In genomic region chr3R:22049134-22049796, dm6 we compare ENCODE assay signal across 1 fruit fly cellular context.
TF ChIP-seq lines count a peak whose summit lies in the region.

No protein-coding gene starts in this region.

TF ChIP-seq in whole organism, embryonic, 481 proteins besides CTCF, POLR2A, EP300 and RAD21 (continued from another document and continues in another):
- no peak for TF ChIP-seq D (optimal IDR thresholded peaks at IDR 0.05; lab: Kevin White, UChicago)
- peak; percentile 75 for TF ChIP-seq D (GFP tag; optimal IDR thresholded peaks at IDR 0.05; lab: Kevin White, UChicago)
- TF ChIP-seq CG2202 (tag; optimal IDR thresholded peaks at IDR 0.05; lab: Kevin White, UChicago) = peak; percentile 47
- no peak for TF ChIP-seq Dip2 (GFP tag; IDR thresholded peaks at IDR 0.05; lab: Robert Waterston, UW)
- TF ChIP-seq row (GFP tag; IDR thresholded peaks at IDR 0.05; lab: Robert Waterston, UW) = peak; percentile 91
- TF ChIP-seq chn (GFP tag; optimal IDR thresholded peaks at IDR 0.05; lab: Kevin White, UChicago) = peak; percentile 77
- peak; percentile 50 for TF ChIP-seq cato (GFP tag; optimal IDR thresholded peaks at IDR 0.05; lab: Kevin White, UChicago; ENCODE audit: borderline replicate concordance)
- TF ChIP-seq Optix (GFP tag; IDR thresholded peaks at IDR 0.05; lab: Robert Waterston, UW) = peak; percentile 74; the same call in 2 of the 3 replicates
- TF ChIP-seq CG6254 (GFP tag; optimal IDR thresholded peaks at IDR 0.05; lab: Kevin White, UChicago) = peak; percentile 76
- peak; percentile 86 for TF ChIP-seq Blimp-1 (GFP tag; optimal IDR thresholded peaks at IDR 0.05; lab: Kevin White, UChicago)
- TF ChIP-seq Bdp1 (GFP tag; optimal IDR thresholded peaks at IDR 0.05; lab: Kevin White, UChicago) = peak; percentile 52
- no peak for TF ChIP-seq Ravus (GFP tag; IDR thresholded peaks at IDR 0.05; lab: Robert Waterston, UW)
- no peak; the same call in 1 of the 2 replicates for TF ChIP-seq ssp (GFP tag; IDR thresholded peaks at IDR 0.05; lab: Robert Waterston, UW)
- TF ChIP-seq Drgx (GFP tag; IDR thresholded peaks at IDR 0.05; lab: Robert Waterston, UW) = peak; percentile 85
- peak; percentile 81 for TF ChIP-seq CG12659 (GFP tag; optimal IDR thresholded peaks at IDR 0.05; lab: Kevin White, UChicago)
- TF ChIP-seq Lhr (GFP tag; optimal IDR thresholded peaks at IDR 0.05; lab: Kevin White, UChicago) = peak; percentile 14
- TF ChIP-seq CoRest (tag; optimal IDR thresholded peaks at IDR 0.05; lab: Kevin White, UChicago) = peak; percentile 80
- TF ChIP-seq her (GFP tag; optimal IDR thresholded peaks at IDR 0.05; lab: Kevin White, UChicago) = peak; percentile 69
- TF ChIP-seq eve (GFP tag; optimal IDR thresholded peaks at IDR 0.05; lab: Kevin White, UChicago) = peak in 1 of 2 experiments; percentile 72
- TF ChIP-seq zen (tag; optimal IDR thresholded peaks at IDR 0.05; lab: Kevin White, UChicago) = peak; percentile 47
- TF ChIP-seq sisA (GFP tag; IDR thresholded peaks at IDR 0.05; lab: Robert Waterston, UW) = peak; percentile 87
- TF ChIP-seq ap (GFP tag; IDR thresholded peaks at IDR 0.05; lab: Robert Waterston, UW) = peak; percentile 59; the same call in 1 of the 2 replicates
- TF ChIP-seq CG6854 (GFP tag; optimal IDR thresholded peaks at IDR 0.05; lab: Kevin White, UChicago) = peak; percentile 52
- TF ChIP-seq CG16813 (GFP tag; IDR thresholded peaks at IDR 0.05; lab: Robert Waterston, UW; ENCODE audit: partially characterized antibody) = no peak
- TF ChIP-seq CG6765 (GFP tag; optimal IDR thresholded peaks at IDR 0.05; lab: Kevin White, UChicago) = peak; percentile 54
- TF ChIP-seq Hey (tag; optimal IDR thresholded peaks at IDR 0.05; lab: Kevin White, UChicago) = peak; percentile 82
- TF ChIP-seq sqz (GFP tag; optimal IDR thresholded peaks at IDR 0.05; lab: Kevin White, UChicago) = peak; percentile 9
- TF ChIP-seq CG4404 (GFP tag; IDR thresholded peaks at IDR 0.05; lab: Robert Waterston, UW) = peak; percentile 55
- TF ChIP-seq HLH4C (GFP tag; IDR thresholded peaks at IDR 0.05; lab: Robert Waterston, UW; ENCODE audit: partially characterized antibody) = no peak
- TF ChIP-seq gcm (GFP tag; optimal IDR thresholded peaks at IDR 0.05; lab: Kevin White, UChicago) = peak; percentile 81
- TF ChIP-seq CG9876 (GFP tag; optimal IDR thresholded peaks at IDR 0.05; lab: Kevin White, UChicago) = no peak
- TF ChIP-seq NfI (GFP tag; optimal IDR thresholded peaks at IDR 0.05; lab: Kevin White, UChicago) = peak; percentile 72
- peak; percentile 84 for TF ChIP-seq CG17829 (tag; optimal IDR thresholded peaks at IDR 0.05; lab: Kevin White, UChicago)
- TF ChIP-seq CG10959 (GFP tag; IDR thresholded peaks at IDR 0.05; lab: Robert Waterston, UW) = peak; percentile 74
- TF ChIP-seq Gug (GFP tag; IDR thresholded peaks at IDR 0.05; lab: Robert Waterston, UW) = peak; percentile 70
- TF ChIP-seq CG11456 (GFP tag; IDR thresholded peaks at IDR 0.05; lab: Robert Waterston, UW) = peak; percentile 72
- TF ChIP-seq CG4820 (GFP tag; optimal IDR thresholded peaks at IDR 0.05; lab: Kevin White, UChicago) = peak; percentile 63
- peak; percentile 66 for TF ChIP-seq CG10321 (GFP tag; IDR thresholded peaks at IDR 0.05; lab: Robert Waterston, UW)
- TF ChIP-seq bbx (GFP tag; IDR thresholded peaks at IDR 0.05; lab: Robert Waterston, UW; ENCODE audit: partially characterized antibody) = no peak
- TF ChIP-seq cwo (GFP tag; optimal IDR thresholded peaks at IDR 0.05; lab: Kevin White, UChicago) = peak; percentile 96
- no peak for TF ChIP-seq Elba2 (GFP tag; optimal IDR thresholded peaks at IDR 0.05; lab: Kevin White, UChicago)
- TF ChIP-seq peb (GFP tag; IDR thresholded peaks at IDR 0.05; lab: Robert Waterston, UW) = peak; percentile 55; the same call in 1 of the 2 replicates
- peak; percentile 59 for TF ChIP-seq en (GFP tag; optimal IDR thresholded peaks at IDR 0.05; lab: Kevin White, UChicago)
- no peak for TF ChIP-seq tna (GFP tag; IDR thresholded peaks at IDR 0.05; lab: Robert Waterston, UW; ENCODE audit: partially characterized antibody)
- no peak for TF ChIP-seq cad (GFP tag; optimal IDR thresholded peaks at IDR 0.05; lab: Kevin White, UChicago)
- TF ChIP-seq CG3995 (GFP tag; optimal IDR thresholded peaks at IDR 0.05; lab: Kevin White, UChicago) = no peak
- TF ChIP-seq CG4328 (GFP tag; optimal IDR thresholded peaks at IDR 0.05; lab: Kevin White, UChicago) = peak; percentile 40
- peak; percentile 83 for TF ChIP-seq CG13424 (tag; optimal IDR thresholded peaks at IDR 0.05; lab: Kevin White, UChicago)
- TF ChIP-seq CG18476 (GFP tag; optimal IDR thresholded peaks at IDR 0.05; lab: Kevin White, UChicago) = peak; percentile 60
- TF ChIP-seq CG4707 (GFP tag; optimal IDR thresholded peaks at IDR 0.05; lab: Kevin White, UChicago) = peak; percentile 62
- peak; percentile 80 for TF ChIP-seq CG12071 (GFP tag; optimal IDR thresholded peaks at IDR 0.05; lab: Kevin White, UChicago)
- peak; percentile 2 for TF ChIP-seq CG10565 (GFP tag; optimal IDR thresholded peaks at IDR 0.05; lab: Kevin White, UChicago)
- TF ChIP-seq so (GFP tag; IDR thresholded peaks at IDR 0.05; lab: Robert Waterston, UW) = peak; percentile 82
- peak; percentile 68 for TF ChIP-seq CHES-1-like (GFP tag; optimal IDR thresholded peaks at IDR 0.05; lab: Kevin White, UChicago)
- TF ChIP-seq CG13123 (GFP tag; optimal IDR thresholded peaks at IDR 0.05; lab: Kevin White, UChicago) = peak; percentile 36
- TF ChIP-seq Hmx (GFP tag; optimal IDR thresholded peaks at IDR 0.05; lab: Kevin White, UChicago) = no peak
- peak; percentile 85 for TF ChIP-seq sob (GFP tag; IDR thresholded peaks at IDR 0.05; lab: Robert Waterston, UW)
- TF ChIP-seq CG11247 (GFP tag; IDR thresholded peaks at IDR 0.05; lab: Robert Waterston, UW) = peak; percentile 66
- TF ChIP-seq Dp (GFP tag; optimal IDR thresholded peaks at IDR 0.05; lab: Kevin White, UChicago) = no peak
- TF ChIP-seq tup (GFP tag; optimal IDR thresholded peaks at IDR 0.05; lab: Kevin White, UChicago) = peak; percentile 73
- peak; percentile 45 for TF ChIP-seq repo (GFP tag; optimal IDR thresholded peaks at IDR 0.05; lab: Kevin White, UChicago)
- TF ChIP-seq Xrp1 (GFP tag; IDR thresholded peaks at IDR 0.05; lab: Robert Waterston, UW) = peak; percentile 86
- peak; percentile 61 for TF ChIP-seq CG13775 (GFP tag; optimal IDR thresholded peaks at IDR 0.05; lab: Kevin White, UChicago)
- TF ChIP-seq Rfx (GFP tag; IDR thresholded peaks at IDR 0.05; lab: Robert Waterston, UW) = peak; percentile 89
- TF ChIP-seq ranshi (GFP tag; IDR thresholded peaks at IDR 0.05; lab: Robert Waterston, UW) = peak; percentile 84
- peak; percentile 85 for TF ChIP-seq ttk (GFP tag; IDR thresholded peaks at IDR 0.05; lab: Robert Waterston, UW)
- TF ChIP-seq Abd-B (GFP tag; optimal IDR thresholded peaks at IDR 0.05; lab: Kevin White, UChicago) = peak; percentile 69
- TF ChIP-seq CG7786 (GFP tag; optimal IDR thresholded peaks at IDR 0.05; lab: Kevin White, UChicago) = peak; percentile 73
- TF ChIP-seq CG30431 (GFP tag; optimal IDR thresholded peaks at IDR 0.05; lab: Kevin White, UChicago) = peak; percentile 63
- peak; percentile 58 for TF ChIP-seq CG15601 (tag; optimal IDR thresholded peaks at IDR 0.05; lab: Kevin White, UChicago)
- peak; percentile 10 for TF ChIP-seq ftz-f1 (GFP tag; optimal IDR thresholded peaks at IDR 0.05; lab: Kevin White, UChicago)
- TF ChIP-seq ATbp (GFP tag; optimal IDR thresholded peaks at IDR 0.05; lab: Kevin White, UChicago) = peak; percentile 85
- TF ChIP-seq sim (GFP tag; IDR thresholded peaks at IDR 0.05; lab: Robert Waterston, UW) = peak; percentile 80
- TF ChIP-seq Atf-2 (GFP tag; optimal IDR thresholded peaks at IDR 0.05; lab: Kevin White, UChicago) = peak; percentile 39
- peak; percentile 74 for TF ChIP-seq CG1233 (GFP tag; optimal IDR thresholded peaks at IDR 0.05; lab: Kevin White, UChicago)
- no peak for TF ChIP-seq yki (optimal IDR thresholded peaks at IDR 0.05; lab: Kevin White, UChicago)
- TF ChIP-seq CG1832 (GFP tag; optimal IDR thresholded peaks at IDR 0.05; lab: Kevin White, UChicago) = no peak
- peak; percentile 38 for TF ChIP-seq sima (GFP tag; optimal IDR thresholded peaks at IDR 0.05; lab: Kevin White, UChicago)
- peak; percentile 81 for TF ChIP-seq zfh1 (GFP tag; IDR thresholded peaks at IDR 0.05; lab: Robert Waterston, UW)
- peak; percentile 44 for TF ChIP-seq schlank (tag; optimal IDR thresholded peaks at IDR 0.05; lab: Kevin White, UChicago)
- peak; percentile 12 for TF ChIP-seq HLHmδ (GFP tag; optimal IDR thresholded peaks at IDR 0.05; lab: Kevin White, UChicago)
- peak; percentile 84 for TF ChIP-seq CG15269 (tag; optimal IDR thresholded peaks at IDR 0.05; lab: Kevin White, UChicago)
- TF ChIP-seq fd96Cb (tag; optimal IDR thresholded peaks at IDR 0.05; lab: Kevin White, UChicago) = peak; percentile 83
- TF ChIP-seq Ets97D (GFP tag; optimal IDR thresholded peaks at IDR 0.05; lab: Kevin White, UChicago) = no peak
- no peak for TF ChIP-seq CG7745 (tag; optimal IDR thresholded peaks at IDR 0.05; lab: Kevin White, UChicago)
- TF ChIP-seq Camta (GFP tag; optimal IDR thresholded peaks at IDR 0.05; lab: Kevin White, UChicago) = peak; percentile 69
- TF ChIP-seq CG3163 (GFP tag; optimal IDR thresholded peaks at IDR 0.05; lab: Kevin White, UChicago) = peak; percentile 32
- TF ChIP-seq pb (GFP tag; optimal IDR thresholded peaks at IDR 0.05; lab: Kevin White, UChicago) = peak; percentile 64
- TF ChIP-seq chinmo (GFP tag; IDR thresholded peaks at IDR 0.05; lab: Robert Waterston, UW; ENCODE audit: partially characterized antibody) = 0 out of 4 replicates have a peak, but pooled peaks have one; percentile 49
- peak; percentile 78 to 80 for TF ChIP-seq chif (GFP tag; optimal IDR thresholded peaks at IDR 0.05; lab: Kevin White, UChicago)
- peak; percentile 63; the same call in 1 of the 2 replicates for TF ChIP-seq CG16779 (GFP tag; IDR thresholded peaks at IDR 0.05; lab: Robert Waterston, UW)
- TF ChIP-seq lilli (GFP tag; optimal IDR thresholded peaks at IDR 0.05; lab: Kevin White, UChicago) = peak; percentile 76
- TF ChIP-seq Doc2 (GFP tag; IDR thresholded peaks at IDR 0.05; lab: Robert Waterston, UW) = no peak
- TF ChIP-seq CG12391 (tag; optimal IDR thresholded peaks at IDR 0.05; lab: Kevin White, UChicago) = peak; percentile 84
- TF ChIP-seq Sox100B (GFP tag; optimal IDR thresholded peaks at IDR 0.05; lab: Kevin White, UChicago) = peak; percentile 61
- peak; percentile 37; the same call in 1 of the 2 replicates for TF ChIP-seq NFAT (GFP tag; IDR thresholded peaks at IDR 0.05; lab: Robert Waterston, UW)
- peak; percentile 6 for TF ChIP-seq gcm2 (GFP tag; optimal IDR thresholded peaks at IDR 0.05; lab: Kevin White, UChicago)
- TF ChIP-seq lmd (GFP tag; IDR thresholded peaks at IDR 0.05; lab: Robert Waterston, UW) = peak; percentile 79
- peak; percentile 70 for TF ChIP-seq run (tag; optimal IDR thresholded peaks at IDR 0.05; lab: Kevin White, UChicago)
- TF ChIP-seq CG13894 (tag; optimal IDR thresholded peaks at IDR 0.05; lab: Kevin White, UChicago) = peak; percentile 71
- peak; percentile 84 for TF ChIP-seq CG14441 (GFP tag; IDR thresholded peaks at IDR 0.05; lab: Robert Waterston, UW)
- peak; percentile 71 for TF ChIP-seq CG6813 (GFP tag; optimal IDR thresholded peaks at IDR 0.05; lab: Kevin White, UChicago)
- TF ChIP-seq CG17361 (GFP tag; IDR thresholded peaks at IDR 0.05; lab: Robert Waterston, UW) = peak; percentile 80
- TF ChIP-seq B-H2 (GFP tag; optimal IDR thresholded peaks at IDR 0.05; lab: Kevin White, UChicago) = peak; percentile 3
- no peak for TF ChIP-seq ato (GFP tag; IDR thresholded peaks at IDR 0.05; lab: Robert Waterston, UW; ENCODE audit: partially characterized antibody)
- peak; percentile 58 for TF ChIP-seq CG12942 (GFP tag; optimal IDR thresholded peaks at IDR 0.05; lab: Kevin White, UChicago)
- peak; percentile 80 to 85 for TF ChIP-seq dpn (GFP tag; optimal IDR thresholded peaks at IDR 0.05; lab: Kevin White, UChicago)
- peak; percentile 77 for TF ChIP-seq CG3847 (GFP tag; IDR thresholded peaks at IDR 0.05; lab: Robert Waterston, UW)
- TF ChIP-seq Dek (tag; optimal IDR thresholded peaks at IDR 0.05; lab: Kevin White, UChicago) = peak; percentile 81
- TF ChIP-seq CG15011 (GFP tag; optimal IDR thresholded peaks at IDR 0.05; lab: Kevin White, UChicago) = peak; percentile 53
- TF ChIP-seq CG15479 (GFP tag; optimal IDR thresholded peaks at IDR 0.05; lab: Kevin White, UChicago) = no peak
- peak; percentile 55 for TF ChIP-seq Deaf1 (tag; optimal IDR thresholded peaks at IDR 0.05; lab: Kevin White, UChicago)
- TF ChIP-seq usp (GFP tag; optimal IDR thresholded peaks at IDR 0.05; lab: Kevin White, UChicago) = no peak
- no peak for TF ChIP-seq CG8478 (optimal IDR thresholded peaks at IDR 0.05; lab: Kevin White, UChicago)
- TF ChIP-seq Fer3 (tag; optimal IDR thresholded peaks at IDR 0.05; lab: Kevin White, UChicago) = peak; percentile 80
- TF ChIP-seq pzg (GFP tag; optimal IDR thresholded peaks at IDR 0.05; lab: Kevin White, UChicago) = no peak
- TF ChIP-seq exex (tag; optimal IDR thresholded peaks at IDR 0.05; lab: Kevin White, UChicago) = peak; percentile 38
- TF ChIP-seq CG4360 (GFP tag; IDR thresholded peaks at IDR 0.05; lab: Robert Waterston, UW) = no peak
- TF ChIP-seq Myb (GFP tag; optimal IDR thresholded peaks at IDR 0.05; lab: Kevin White, UChicago) = peak; percentile 62
- peak; percentile 13 for TF ChIP-seq CG10431 (GFP tag; optimal IDR thresholded peaks at IDR 0.05; lab: Kevin White, UChicago)
- TF ChIP-seq maf-S (GFP tag; optimal IDR thresholded peaks at IDR 0.05; lab: Kevin White, UChicago) = peak; percentile 77
- peak; percentile 81 for TF ChIP-seq Aef1 (GFP tag; IDR thresholded peaks at IDR 0.05; lab: Robert Waterston, UW)
- TF ChIP-seq Rx (GFP tag; IDR thresholded peaks at IDR 0.05; lab: Robert Waterston, UW) = peak; percentile 74; the same call in 1 of the 2 replicates
- TF ChIP-seq CG10979 (tag; optimal IDR thresholded peaks at IDR 0.05; lab: Kevin White, UChicago) = peak; percentile 79
- TF ChIP-seq bowl (GFP tag; IDR thresholded peaks at IDR 0.05; lab: Robert Waterston, UW) = peak; percentile 57; the same call in 1 of the 2 replicates
- peak; percentile 80 for TF ChIP-seq CG9727 (GFP tag; optimal IDR thresholded peaks at IDR 0.05; lab: Kevin White, UChicago)
- peak; percentile 36; the same call in 1 of the 3 replicates for TF ChIP-seq CG11560 (tag; IDR thresholded peaks at IDR 0.05; lab: Robert Waterston, UW)
- no peak for TF ChIP-seq ab (GFP tag; optimal IDR thresholded peaks at IDR 0.05; lab: Kevin White, UChicago)
- peak; percentile 94 for TF ChIP-seq ci (GFP tag; IDR thresholded peaks at IDR 0.05; lab: Robert Waterston, UW)
- TF ChIP-seq vvl (GFP tag; IDR thresholded peaks at IDR 0.05; lab: Robert Waterston, UW) = peak; percentile 89
- peak; percentile 54; the same call in 1 of the 2 replicates for TF ChIP-seq MBD-R2 (GFP tag; IDR thresholded peaks at IDR 0.05; lab: Robert Waterston, UW)
